Worm (Caenorhabditis elegans) whole organism, early embryonic: ENCODE measurements around the gene F35G12.12.

Source experiments
- F13C5.2 ChIP-seq: sonication (generic microtip); optimal IDR thresholded peaks from 2 replicates; lab custom pipeline; 2017; ENCODE audit warnings: mild to moderate bottlenecking, missing genetic modification characterization, inconsistent platforms, missing compliant biosample characterization
- hmbx-1 ChIP-seq: sonication (generic microtip); optimal IDR thresholded peaks from 2 replicates; lab custom pipeline; 2016; ENCODE audit warnings: mild to moderate bottlenecking, missing genetic modification characterization, missing compliant biosample characterization
- pes-1 ChIP-seq: fragments of 200-800 bp; sonication (Bioruptor generic); IDR thresholded peaks from 2 replicates; pipeline ENCODE4 v1.3.6; 2022; ENCODE audit warnings: missing genetic modification reagents, missing genetic modification characterization, missing compliant biosample characterization
- scrt-1 ChIP-seq: fragments of 200-800 bp; sonication (Bioruptor generic); IDR thresholded peaks from 2 replicates; pipeline ENCODE4 v1.3.6; 2022; ENCODE audit warnings: missing genetic modification characterization, missing compliant biosample characterization
- sea-1 ChIP-seq: fragments of 200-800 bp; sonication (Bioruptor generic); conservative IDR thresholded peaks from 2 replicates; pipeline ENCODE4 v1.3.6; 2022; ENCODE audit warnings: missing genetic modification characterization, missing compliant biosample characterization

Gene F35G12.12

ce11 chrIII:4626148-4626922 lies 44.7 kb downstream of the F35G12.12 start:
- TF ChIP-seq scrt-1 = no peak

- no peak for TF ChIP-seq sea-1 (GFP tag; lab: Robert Waterston, UW)
- TF ChIP-seq F13C5.2 = no peak
- TF ChIP-seq pes-1 = no peak
- no peak for TF ChIP-seq hmbx-1 (tag; lab: Kevin White, UChicago)
Measured at ce11 chrIII:4628165-4628564, 46.6 kb downstream of the F35G12.12 start, which contains the start of gene clec-151. TSS of gene clec-151 (plus strand) at chrIII:4628465.
